Worm (Caenorhabditis elegans) whole organism, L4/young adult: ENCODE data around the gene flp-11.

Experiments
- W03F9.2 ChIP-seq: fragments of 150-350 bp; optimal IDR thresholded peaks from 2 replicates; lab custom pipeline; 2014; ENCODE audit warnings: missing biosample characterization, missing genetic modification characterization
- dao-5 ChIP-seq: sonication (generic microtip); optimal IDR thresholded peaks from 2 replicates; lab custom pipeline; 2016; ENCODE audit warnings: missing genotype, missing genetic modification characterization, moderate library complexity, missing compliant biosample characterization
- him-1 ChIP-seq: sonication (generic microtip); optimal IDR thresholded peaks from 2 replicates; lab custom pipeline; 2016; ENCODE audit warnings: missing genotype, missing genetic modification reagents, missing genetic modification characterization, missing compliant biosample characterization

- TF ChIP-seq dao-5 (tag; lab: Kevin White, UChicago) (no peak), him-1 (tag; lab: Kevin White, UChicago) (no peak), W03F9.2 (tag; lab: Kevin White, UChicago) (no peak)
Measured at ce11 chrX:4652950-4653349, 25.0 kb downstream of the flp-11 start.
